In genomic region chr2L:20971659-20972314, dm6 we compare ENCODE assay signal across 2 fruit fly cellular contexts.
A peak's percentile ranks its signal among the peaks of the same experiment; 100 is the strongest.
TF ChIP-seq lines count a peak whose summit lies in the region.

No protein-coding gene starts in this region.

- TF ChIP-seq CTCF in whole organism, embryonic (GFP tag; optimal IDR thresholded peaks at IDR 0.05; lab: Kevin White, UChicago): no peak

TF ChIP-seq in whole organism, embryonic, 481 proteins besides CTCF, POLR2A, EP300 and RAD21:
- no peak for TF ChIP-seq emc (GFP tag; optimal IDR thresholded peaks at IDR 0.05; lab: Kevin White, UChicago)
- no peak for TF ChIP-seq gsb (GFP tag; IDR thresholded peaks at IDR 0.05; lab: Robert Waterston, UW)
- TF ChIP-seq CG2199 (GFP tag; IDR thresholded peaks at IDR 0.05; lab: Robert Waterston, UW): peak; percentile 64; the same call in 2 of the 3 replicates
- no peak for TF ChIP-seq CG11695 (GFP tag; IDR thresholded peaks at IDR 0.05; lab: Robert Waterston, UW)
- peak; percentile 2 for TF ChIP-seq ac (GFP tag; optimal IDR thresholded peaks at IDR 0.05; lab: Kevin White, UChicago)
- peak; percentile 38 for TF ChIP-seq sqz (GFP tag; optimal IDR thresholded peaks at IDR 0.05; lab: Kevin White, UChicago)
- TF ChIP-seq chinmo (GFP tag; IDR thresholded peaks at IDR 0.05; lab: Robert Waterston, UW; ENCODE audit: partially characterized antibody): no peak
- peak; percentile 28 for TF ChIP-seq PHDP (tag; optimal IDR thresholded peaks at IDR 0.05; lab: Kevin White, UChicago)
- no peak for TF ChIP-seq CG17912 (GFP tag; optimal IDR thresholded peaks at IDR 0.05; lab: Kevin White, UChicago)
- no peak for TF ChIP-seq CG8359 (GFP tag; optimal IDR thresholded peaks at IDR 0.05; lab: Kevin White, UChicago; ENCODE audit: borderline replicate concordance)
- no peak for TF ChIP-seq zen2 (GFP tag; IDR thresholded peaks at IDR 0.05; lab: Robert Waterston, UW; ENCODE audit: partially characterized antibody)
- peak; percentile 5 for TF ChIP-seq CG1529 (GFP tag; optimal IDR thresholded peaks at IDR 0.05; lab: Kevin White, UChicago)
- no peak for TF ChIP-seq grn (GFP tag; optimal IDR thresholded peaks at IDR 0.05; lab: Kevin White, UChicago)
- TF ChIP-seq tap (tag; optimal IDR thresholded peaks at IDR 0.05; lab: Kevin White, UChicago): no peak
- no peak for TF ChIP-seq abd-A (tag; optimal IDR thresholded peaks at IDR 0.05; lab: Kevin White, UChicago)
- no peak for TF ChIP-seq CG13287 (GFP tag; IDR thresholded peaks at IDR 0.05; lab: Robert Waterston, UW; ENCODE audit: partially characterized antibody)
- peak in 1 of 2 experiments; percentile 27 for TF ChIP-seq eve (GFP tag; optimal IDR thresholded peaks at IDR 0.05; lab: Kevin White, UChicago)
- TF ChIP-seq Doc3 (GFP tag; IDR thresholded peaks at IDR 0.05; lab: Robert Waterston, UW; ENCODE audit: partially characterized antibody): no peak
- TF ChIP-seq Six4 (GFP tag; optimal IDR thresholded peaks at IDR 0.05; lab: Kevin White, UChicago): no peak
- TF ChIP-seq sd (tag; optimal IDR thresholded peaks at IDR 0.05; lab: Kevin White, UChicago): peak; percentile 64
- TF ChIP-seq zf30C (GFP tag; optimal IDR thresholded peaks at IDR 0.05; lab: Kevin White, UChicago): no peak
- TF ChIP-seq Scr (GFP tag; IDR thresholded peaks at IDR 0.05; lab: Robert Waterston, UW; ENCODE audit: partially characterized antibody): no peak
- no peak for TF ChIP-seq fru (optimal IDR thresholded peaks at IDR 0.05; lab: Kevin White, UChicago)
- peak; percentile 11 for TF ChIP-seq Med (GFP tag; lab: Kevin White, UChicago)
- TF ChIP-seq sens (GFP tag; lab: Kevin White, UChicago): peak; percentile 72
- 0 out of 2 replicates have a peak, but pooled peaks have one; percentile 5 for TF ChIP-seq Xrp1 (GFP tag; IDR thresholded peaks at IDR 0.05; lab: Robert Waterston, UW)
- peak; percentile 30 for TF ChIP-seq cg (GFP tag; optimal IDR thresholded peaks at IDR 0.05; lab: Kevin White, UChicago)
- no peak for TF ChIP-seq CG18476 (GFP tag; optimal IDR thresholded peaks at IDR 0.05; lab: Kevin White, UChicago)
TF ChIP-seq in whole organism, embryonic: peak in this region for 11.

TF ChIP-seq in whole organism, prepupa, 60 proteins besides CTCF, POLR2A, EP300 and RAD21:
- no peak for TF ChIP-seq pdm3 (GFP tag; optimal IDR thresholded peaks at IDR 0.05; lab: Kevin White, UChicago)
- TF ChIP-seq svp (GFP tag; lab: Kevin White, UChicago): peak; percentile 15
- no peak for TF ChIP-seq Smox (GFP tag; optimal IDR thresholded peaks at IDR 0.05; lab: Kevin White, UChicago)
- TF ChIP-seq fkh (GFP tag; optimal IDR thresholded peaks at IDR 0.05; lab: Kevin White, UChicago): peak; percentile 55
- TF ChIP-seq cyc (GFP tag; optimal IDR thresholded peaks at IDR 0.05; lab: Kevin White, UChicago): no peak
- peak; percentile 67 for TF ChIP-seq Eip78C (GFP tag; lab: Kevin White, UChicago)
- no peak for TF ChIP-seq dac (GFP tag; optimal IDR thresholded peaks at IDR 0.05; lab: Kevin White, UChicago)
- TF ChIP-seq Lpt (GFP tag; optimal IDR thresholded peaks at IDR 0.05; lab: Kevin White, UChicago): no peak
